Worm (Caenorhabditis elegans) whole organism, late embryonic: ENCODE data around the gene C14A4.12.

Source experiments
- T23F11.4 ChIP-seq: fragments of 200-800 bp; sonication (Bioruptor generic); optimal IDR thresholded peaks from 2 replicates; lab custom pipeline; 2018; ENCODE audit warnings: mild to moderate bottlenecking, missing genetic modification characterization, missing compliant biosample characterization
- Y22D7AL.16 ChIP-seq: sonication (generic microtip); optimal IDR thresholded peaks from 2 replicates; lab custom pipeline; 2016; ENCODE audit warnings: missing genetic modification characterization, missing compliant biosample characterization
- ahr-1 ChIP-seq: sonication (generic microtip); optimal IDR thresholded peaks from 2 replicates; lab custom pipeline; 2016; ENCODE audit warnings: missing genetic modification characterization, missing compliant biosample characterization
- dmd-4 ChIP-seq: sonication (generic microtip); optimal IDR thresholded peaks from 2 replicates; lab custom pipeline; 2016; ENCODE audit warnings: borderline replicate concordance, missing genetic modification characterization, missing compliant biosample characterization
- elt-2 ChIP-seq: sonication (generic microtip); optimal IDR thresholded peaks from 2 replicates; lab custom pipeline; 2016; ENCODE audit warnings: missing genetic modification reagents, missing genetic modification characterization, missing compliant biosample characterization
- hlh-30 ChIP-seq: sonication (generic microtip); optimal IDR thresholded peaks from 2 replicates; lab custom pipeline; 2017; ENCODE audit warnings: antibody characterized with exemption, missing genetic modification characterization, missing compliant biosample characterization; ENCODE audit not compliant: insufficient read depth
- nhr-11 ChIP-seq: fragments of 150-350 bp; optimal IDR thresholded peaks from 2 replicates; lab custom pipeline; 2014; ENCODE audit warnings: missing biosample characterization, missing genetic modification characterization
- pha-4 ChIP-seq: fragments of 150-350 bp; optimal IDR thresholded peaks from 2 replicates; lab custom pipeline; 2018; ENCODE audit warnings: missing biosample characterization, missing genetic modification reagents, missing genetic modification characterization
- sdc-2 ChIP-seq: sonication (generic microtip); optimal IDR thresholded peaks from 2 replicates; lab custom pipeline; 2016; ENCODE audit warnings: missing genotype, missing genetic modification characterization, missing compliant biosample characterization
- tbx-2 ChIP-seq: sonication (generic microtip); optimal IDR thresholded peaks from 2 replicates; lab custom pipeline; 2016; ENCODE audit warnings: missing genetic modification characterization, missing compliant biosample characterization
- unc-55 ChIP-seq: sonication (generic microtip); optimal IDR thresholded peaks from 2 replicates; lab custom pipeline; 2017; ENCODE audit warnings: missing biosample characterization, missing genetic modification reagents, missing genetic modification characterization
- unc-86 ChIP-seq: sonication (generic microtip); optimal IDR thresholded peaks from 2 replicates; lab custom pipeline; 2016; ENCODE audit warnings: missing genetic modification characterization, missing compliant biosample characterization
- zip-5 ChIP-seq: sonication (generic microtip); optimal IDR thresholded peaks from 2 replicates; lab custom pipeline; 2016; ENCODE audit warnings: missing genetic modification characterization, missing compliant biosample characterization

DNA sequence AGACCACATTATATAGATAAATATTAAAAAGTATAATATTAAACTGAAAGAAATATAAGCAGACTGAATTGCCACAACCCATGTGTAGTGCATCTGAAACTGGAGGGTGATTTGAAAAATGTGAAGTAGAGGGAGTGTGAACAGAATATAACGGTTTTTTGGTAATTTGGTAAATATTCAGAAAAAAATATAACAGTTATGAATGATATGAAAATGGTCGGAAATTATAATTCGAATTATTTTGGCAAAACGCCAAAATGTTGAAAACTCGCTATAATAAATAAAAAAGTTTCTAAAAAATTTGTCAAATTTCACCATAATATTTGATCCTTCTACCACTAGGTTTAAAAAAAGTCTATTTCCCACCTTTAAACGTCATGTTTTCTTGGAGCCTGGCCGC, 10.7 kb upstream of the C14A4.12 start, which contains the start of gene srv-2:
- TF ChIP-seq tbx-2 (no peak), Y22D7AL.16 (tag; lab: Kevin White, UChicago) (no peak), unc-55 (GFP tag; lab: Kevin White, UChicago) (no peak), sdc-2 (tag; lab: Kevin White, UChicago) (no peak), dmd-4 (tag; lab: Kevin White, UChicago) (no peak), nhr-11 (no peak), T23F11.4 (GFP tag; lab: Kevin White, UChicago) (no peak), ahr-1 (tag; lab: Kevin White, UChicago) (no peak), unc-86 (tag; lab: Kevin White, UChicago) (no peak), zip-5 (tag; lab: Kevin White, UChicago) (no peak), pha-4 (no peak), elt-2 (no peak), hlh-30 (no peak)
